Fruit fly (Drosophila melanogaster): ENCODE data around the gene CG14232.

dm6 chrX:19675662-19676061, 28.4 kb downstream of the CG14232 start, which contains the start of gene et:
- TF ChIP-seq CTCF (optimal IDR thresholded peaks at IDR 0.05) (no peak), CG8478 (optimal IDR thresholded peaks at IDR 0.05) (no peak)

All from S2 (cell line).